Fruit fly (Drosophila melanogaster) Kc167 (cell line): Measurements from ENCODE around the gene CG15824.

Experiments used
- Myc ChIP-seq: fragments of >200 bp; optimal IDR thresholded peaks from 2 replicates; lab custom pipeline; 2017; ENCODE audit warnings: missing external identifiers
- Sin3A ChIP-seq: fragments of >200 bp; optimal IDR thresholded peaks from 2 replicates; lab custom pipeline; 2018; ENCODE audit warnings: missing external identifiers
- h ChIP-seq: fragments of >200 bp; optimal IDR thresholded peaks from 3 replicates; lab custom pipeline; 2018; ENCODE audit warnings: missing external identifiers
- insv ChIP-seq: fragments of >200 bp; optimal IDR thresholded peaks from 3 replicates; lab custom pipeline; 2018; ENCODE audit warnings: missing external identifiers
- psq ChIP-seq: fragments of >200 bp; optimal IDR thresholded peaks from 2 replicates; lab custom pipeline; 2017; ENCODE audit warnings: missing external identifiers
- ttk ChIP-seq: sonication (Bioruptor generic); optimal IDR thresholded peaks from 2 replicates; lab custom pipeline; 2017; ENCODE audit warnings: missing external identifiers

The CG15824 gene

DNA sequence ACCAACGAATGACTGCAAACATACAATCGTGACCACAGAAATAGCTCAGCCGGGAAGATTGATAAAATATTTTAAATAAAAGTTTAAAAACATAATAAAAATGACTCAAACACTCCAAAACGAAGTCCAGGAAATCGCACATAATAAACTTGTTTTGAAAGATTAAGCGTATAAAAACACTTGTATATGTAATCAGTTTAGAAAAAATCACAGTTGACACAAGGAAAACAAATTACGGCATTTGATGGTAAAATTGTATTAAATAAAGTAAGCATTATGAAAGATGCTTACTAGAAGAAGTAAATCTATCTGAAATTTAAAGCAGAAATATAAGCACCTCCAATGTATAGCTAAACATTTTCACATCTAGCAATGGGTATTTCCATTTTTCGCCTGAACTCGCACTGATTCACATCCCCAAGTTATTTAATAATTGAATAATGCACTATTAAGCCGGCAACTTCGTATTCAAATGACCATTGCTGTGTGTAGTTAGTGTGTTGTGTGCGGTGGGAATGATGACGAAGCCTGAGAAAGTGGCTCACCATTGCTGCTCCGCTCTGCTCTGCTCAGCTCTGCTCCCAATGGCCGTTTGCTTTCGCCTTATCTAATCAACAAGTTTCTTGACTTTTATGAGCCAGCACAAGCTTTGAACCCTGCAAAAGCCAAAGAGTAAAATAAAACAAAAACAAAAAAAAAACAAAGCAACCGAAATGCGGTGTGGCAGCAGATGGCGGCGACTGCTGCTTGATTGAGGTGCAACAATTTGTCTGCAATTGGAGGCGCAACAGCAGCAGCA, 37.6 kb downstream of the CG15824 start:
- TF ChIP-seq h, result no peak
- no peak for TF ChIP-seq psq (lab: Kevin White, UChicago)
- TF ChIP-seq ttk (lab: Kevin White, UChicago), result no peak
- no peak for TF ChIP-seq insv
- TF ChIP-seq Myc (lab: Kevin White, UChicago), result no peak
- no peak for TF ChIP-seq Sin3A

- TF ChIP-seq insv, result no peak
- TF ChIP-seq Sin3A, result no peak
- TF ChIP-seq h, result no peak
- TF ChIP-seq ttk (lab: Kevin White, UChicago), result no peak
- no peak for TF ChIP-seq Myc (lab: Kevin White, UChicago)
- no peak for TF ChIP-seq psq (lab: Kevin White, UChicago)
Observed at dm6 chr2L:846167-846868, 38.6 kb downstream of the CG15824 start.

- TF ChIP-seq psq (lab: Kevin White, UChicago), result no peak
- no peak for TF ChIP-seq h
Observed at dm6 chr2L:845341-846004, 39.5 kb downstream of the CG15824 start.

dm6 chr2L:843850-844791, 40.8 kb downstream of the CG15824 start:
- no peak for TF ChIP-seq Myc (lab: Kevin White, UChicago)
- TF ChIP-seq Sin3A, result no peak
- no peak for TF ChIP-seq insv
- TF ChIP-seq ttk (lab: Kevin White, UChicago), result no peak
- no peak for TF ChIP-seq h
- no peak for TF ChIP-seq psq (lab: Kevin White, UChicago)

DNA sequence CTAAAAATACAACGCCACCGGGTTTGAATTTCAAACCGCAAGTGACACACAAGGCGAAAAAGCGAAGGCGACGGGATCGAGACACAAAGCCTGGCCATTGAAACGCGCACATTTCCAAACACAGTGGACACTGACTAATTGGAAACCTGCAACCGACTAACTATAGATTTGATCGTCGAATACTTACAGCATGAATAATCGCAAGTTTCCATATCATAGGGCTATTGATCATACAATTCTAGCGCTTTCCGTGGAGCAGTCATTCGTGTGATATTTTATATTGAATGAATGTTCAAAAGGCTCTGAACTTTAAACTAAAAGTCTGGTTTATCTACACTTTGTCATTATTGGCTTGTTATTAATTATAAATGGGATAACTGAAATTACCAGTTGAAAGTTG, 41.6 kb downstream of the CG15824 start:
- TF ChIP-seq psq (lab: Kevin White, UChicago) (no peak), ttk (lab: Kevin White, UChicago) (no peak)

DNA sequence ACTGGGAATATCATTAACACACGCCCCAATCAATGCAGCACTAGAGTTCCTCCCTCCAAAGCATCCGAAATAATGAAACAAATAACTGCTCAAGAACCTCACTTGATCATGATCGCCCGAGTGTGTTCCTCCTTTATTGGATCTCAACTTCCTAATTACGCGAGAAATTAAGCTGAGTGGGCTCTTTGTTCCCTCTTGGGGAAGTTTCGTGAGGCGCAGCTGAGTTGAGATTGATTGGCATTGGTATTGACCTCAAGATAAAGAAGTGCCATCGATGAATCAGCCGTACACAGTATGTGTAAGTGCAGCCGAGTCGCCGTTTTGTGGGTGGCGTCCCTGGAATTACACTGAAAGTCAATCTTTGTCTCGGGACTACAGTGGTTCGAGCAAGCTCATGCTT, 42.1 kb downstream of the CG15824 start:
- no peak for TF ChIP-seq ttk (lab: Kevin White, UChicago)
- no peak for TF ChIP-seq insv
- no peak for TF ChIP-seq psq (lab: Kevin White, UChicago)
- no peak for TF ChIP-seq Myc (lab: Kevin White, UChicago)
- no peak for TF ChIP-seq Sin3A
- no peak for TF ChIP-seq h

DNA sequence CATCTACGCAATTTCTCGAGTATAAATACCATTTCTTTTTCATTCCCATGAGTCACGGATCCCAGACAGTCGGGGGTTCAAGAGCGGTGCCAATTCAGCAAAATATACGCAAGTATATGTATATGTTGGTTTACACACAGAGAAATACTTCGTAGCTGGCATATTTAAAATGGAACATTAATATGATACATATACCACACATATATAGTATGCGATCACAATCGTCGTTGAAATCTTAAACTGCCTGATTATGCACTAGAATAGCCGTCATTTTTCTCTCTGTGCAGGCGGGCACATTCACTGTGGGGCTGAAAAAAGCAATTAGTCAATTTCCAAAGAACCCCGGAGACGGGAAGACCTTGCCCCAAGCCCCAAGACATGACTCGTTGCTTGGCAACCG, 43.2 kb downstream of the CG15824 start:
- TF ChIP-seq Sin3A (no peak), psq (lab: Kevin White, UChicago) (no peak), insv (no peak), h (no peak), Myc (lab: Kevin White, UChicago) (no peak), ttk (lab: Kevin White, UChicago) (no peak)

dm6 chr2L:840716-841115, 44.2 kb downstream of the CG15824 start:
- TF ChIP-seq Sin3A (no peak), ttk (lab: Kevin White, UChicago) (no peak), h (no peak), insv (no peak), Myc (lab: Kevin White, UChicago) (no peak), psq (lab: Kevin White, UChicago) (no peak)

dm6 chr2L:840022-840421, 44.9 kb downstream of the CG15824 start:
- TF ChIP-seq Sin3A, result no peak
- TF ChIP-seq insv, result no peak
- TF ChIP-seq Myc (lab: Kevin White, UChicago), result no peak
- no peak for TF ChIP-seq psq (lab: Kevin White, UChicago)

DNA sequence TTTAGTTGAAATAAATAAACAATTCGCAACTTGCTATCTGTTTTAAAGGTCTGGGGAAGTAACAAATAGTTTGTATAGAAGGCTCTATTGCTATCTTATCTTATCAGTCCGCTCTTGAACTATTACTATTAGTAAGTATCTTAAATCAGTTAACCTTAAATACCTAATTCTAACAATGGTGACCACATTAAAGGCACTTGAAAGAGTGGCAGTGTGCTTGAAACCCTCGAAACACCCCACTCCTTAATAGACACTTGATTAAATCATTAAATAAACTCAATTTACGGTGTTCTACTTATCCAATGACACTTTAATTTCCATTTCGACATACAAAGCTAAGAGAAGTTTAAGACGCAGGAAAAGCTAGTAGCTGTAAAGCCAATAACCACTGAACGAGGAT, 46.2 kb downstream of the CG15824 start:
- no peak for TF ChIP-seq Myc (lab: Kevin White, UChicago)
- no peak for TF ChIP-seq Sin3A
- TF ChIP-seq psq (lab: Kevin White, UChicago), result no peak
- TF ChIP-seq insv, result no peak
- no peak for TF ChIP-seq h
- no peak for TF ChIP-seq ttk (lab: Kevin White, UChicago)

- TF ChIP-seq Sin3A (no peak), Myc (lab: Kevin White, UChicago) (no peak), ttk (lab: Kevin White, UChicago) (no peak), psq (lab: Kevin White, UChicago) (no peak), insv (no peak), h (no peak)
Observed at dm6 chr2L:837989-838388, 47.0 kb downstream of the CG15824 start.
